Fruit fly (Drosophila melanogaster): ENCODE data around the gene btl.

Gene btl

dm6 chr3L:14071621-14072020 is 4.0 kb upstream of the btl start, which contains the start of gene Pex1 (continued):
- TF ChIP-seq CG18476 (GFP tag; optimal IDR thresholded peaks at IDR 0.05), result no peak
- no peak for TF ChIP-seq Oli (tag; optimal IDR thresholded peaks at IDR 0.05)
- TF ChIP-seq CG15269 (tag; optimal IDR thresholded peaks at IDR 0.05), result no peak
- no peak for TF ChIP-seq Dad (GFP tag; optimal IDR thresholded peaks at IDR 0.05)
- no peak for TF ChIP-seq Hr3 (GFP tag; optimal IDR thresholded peaks at IDR 0.05)
- peak; percentile 35 for TF ChIP-seq trem (tag; optimal IDR thresholded peaks at IDR 0.05)
- no peak for TF ChIP-seq sug (tag; optimal IDR thresholded peaks at IDR 0.05)
- peak; percentile 99 for TF ChIP-seq scrt (GFP tag; optimal IDR thresholded peaks at IDR 0.05)
- TF ChIP-seq CG8924 (tag; optimal IDR thresholded peaks at IDR 0.05), result no peak
- TF ChIP-seq Nf-YB (GFP tag; optimal IDR thresholded peaks at IDR 0.05), result no peak
- TF ChIP-seq Ada2b (GFP tag; IDR thresholded peaks at IDR 0.05), result peak; percentile 47
- TF ChIP-seq CG17612 (GFP tag; IDR thresholded peaks at IDR 0.05), result no peak
- TF ChIP-seq rib (GFP tag; IDR thresholded peaks at IDR 0.05), result peak; percentile 58
- no peak for TF ChIP-seq CG5953 (GFP tag; IDR thresholded peaks at IDR 0.05)
- TF ChIP-seq Scr (GFP tag; IDR thresholded peaks at IDR 0.05; ENCODE audit: partially characterized antibody), result peak; percentile 87
- TF ChIP-seq Mes4 (GFP tag; optimal IDR thresholded peaks at IDR 0.05), result no peak
- no peak for TF ChIP-seq D19A (tag; optimal IDR thresholded peaks at IDR 0.05)
- TF ChIP-seq Hmx (GFP tag; optimal IDR thresholded peaks at IDR 0.05), result no peak
- TF ChIP-seq CG8290 (GFP tag; optimal IDR thresholded peaks at IDR 0.05), result no peak
- no peak for TF ChIP-seq CG8290 (tag; optimal IDR thresholded peaks at IDR 0.05)
- TF ChIP-seq Hmr (GFP tag; optimal IDR thresholded peaks at IDR 0.05), result no peak
- peak; percentile 69 for TF ChIP-seq pzg (GFP tag; optimal IDR thresholded peaks at IDR 0.05)
- no peak for TF ChIP-seq CG14667 (GFP tag; IDR thresholded peaks at IDR 0.05)
- no peak for TF ChIP-seq ap (GFP tag; IDR thresholded peaks at IDR 0.05)
- no peak for TF ChIP-seq CG1602 (GFP tag; optimal IDR thresholded peaks at IDR 0.05)
- peak; percentile 92 for TF ChIP-seq Opbp (GFP tag; IDR thresholded peaks at IDR 0.05; ENCODE audit: partially characterized antibody)
- TF ChIP-seq Dip3 (GFP tag; optimal IDR thresholded peaks at IDR 0.05), result no peak
- TF ChIP-seq CG3281 (GFP tag; optimal IDR thresholded peaks at IDR 0.05), result no peak
- TF ChIP-seq sob (GFP tag; IDR thresholded peaks at IDR 0.05), result peak; percentile 56
- TF ChIP-seq hb (GFP tag; IDR thresholded peaks at IDR 0.05; ENCODE audit: partially characterized antibody), result no peak; the same call in 2 of the 3 replicates
- no peak; the same call in 2 of the 3 replicates for TF ChIP-seq CG14860 (GFP tag; IDR thresholded peaks at IDR 0.05; ENCODE audit: partially characterized antibody)
- TF ChIP-seq D (optimal IDR thresholded peaks at IDR 0.05), result no peak
- TF ChIP-seq D (GFP tag; optimal IDR thresholded peaks at IDR 0.05), result no peak
- TF ChIP-seq maf-S (GFP tag; optimal IDR thresholded peaks at IDR 0.05), result no peak
- TF ChIP-seq her (GFP tag; optimal IDR thresholded peaks at IDR 0.05), result no peak
- TF ChIP-seq Deaf1 (tag; optimal IDR thresholded peaks at IDR 0.05), result no peak
- no peak for TF ChIP-seq Hr78 (GFP tag; optimal IDR thresholded peaks at IDR 0.05)
- no peak for TF ChIP-seq cad (GFP tag; optimal IDR thresholded peaks at IDR 0.05)
- TF ChIP-seq bowl (GFP tag; IDR thresholded peaks at IDR 0.05), result no peak
- no peak for TF ChIP-seq CG10321 (GFP tag; IDR thresholded peaks at IDR 0.05)
- TF ChIP-seq CG8359 (GFP tag; optimal IDR thresholded peaks at IDR 0.05; ENCODE audit: borderline replicate concordance), result no peak
- TF ChIP-seq CG12071 (GFP tag; optimal IDR thresholded peaks at IDR 0.05), result no peak
- no peak for TF ChIP-seq Hsf (GFP tag; optimal IDR thresholded peaks at IDR 0.05)
- TF ChIP-seq H15 (GFP tag; IDR thresholded peaks at IDR 0.05), result no peak; the same call in 2 of the 3 replicates
- TF ChIP-seq kni (GFP tag; optimal IDR thresholded peaks at IDR 0.05), result no peak
- peak; percentile 71 for TF ChIP-seq vnd (GFP tag; IDR thresholded peaks at IDR 0.05; ENCODE audit: partially characterized antibody)
- TF ChIP-seq Usf (GFP tag; optimal IDR thresholded peaks at IDR 0.05), result no peak
- TF ChIP-seq bigmax (GFP tag; optimal IDR thresholded peaks at IDR 0.05), result no peak
- no peak for TF ChIP-seq sens-2 (GFP tag; IDR thresholded peaks at IDR 0.05)
- no peak for TF ChIP-seq CG12219 (GFP tag; optimal IDR thresholded peaks at IDR 0.05)
- peak; percentile 13 for TF ChIP-seq CG30403 (GFP tag; optimal IDR thresholded peaks at IDR 0.05)
- TF ChIP-seq fd102C (GFP tag; optimal IDR thresholded peaks at IDR 0.05), result no peak
